Worm (Caenorhabditis elegans) whole organism, mixed stage, embryonic: Measurements from ENCODE around the gene klc-1.

Experiments
- nhr-12 ChIP-seq: fragments of 150-350 bp; optimal IDR thresholded peaks from 2 replicates; lab custom pipeline; 2014; ENCODE audit warnings: missing biosample characterization, missing genetic modification characterization
- unc-62 ChIP-seq: fragments of 150-350 bp; optimal IDR thresholded peaks from 2 replicates; lab custom pipeline; 2014; ENCODE audit warnings: missing biosample characterization, missing genetic modification reagents, missing genetic modification characterization
- ztf-11 ChIP-seq: fragments of 150-350 bp; optimal IDR thresholded peaks from 2 replicates; lab custom pipeline; 2014; ENCODE audit warnings: missing biosample characterization, missing genetic modification characterization

DNA sequence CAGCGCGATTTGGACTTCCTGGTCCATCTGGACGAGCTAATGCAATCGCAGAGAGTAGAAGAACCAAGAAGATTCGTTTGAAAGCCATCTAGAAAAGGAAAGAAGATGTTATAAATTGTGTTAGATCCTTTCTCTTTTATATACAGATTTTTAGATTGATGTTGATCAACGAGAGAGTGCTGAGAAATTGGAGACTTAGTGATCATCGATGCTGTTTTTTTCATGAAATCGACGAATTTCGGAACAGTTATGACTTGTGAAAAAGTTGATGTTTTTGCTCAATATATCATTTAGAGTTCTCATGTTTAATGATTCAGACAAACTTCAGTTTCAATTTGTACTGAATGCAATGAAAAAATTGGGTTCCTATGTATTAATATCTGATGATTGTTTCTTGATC, 19.1 kb downstream of the klc-1 start, which contains the start of gene srlf-17:
- TF ChIP-seq unc-62, result no peak
- TF ChIP-seq ztf-11, result no peak
- TF ChIP-seq nhr-12, result no peak
